Worm (Caenorhabditis elegans) whole organism, midembryonic: ENCODE measurements around the gene srz-96.

Experiments
- cog-1 ChIP-seq: sonication (generic microtip); optimal IDR thresholded peaks from 2 replicates; lab custom pipeline; 2016; ENCODE audit warnings: missing genetic modification characterization, missing compliant biosample characterization
- flt-1 ChIP-seq: fragments of 200-800 bp; sonication (Bioruptor generic); IDR thresholded peaks from 2 replicates; pipeline ENCODE4 v1.3.6; 2022; ENCODE audit warnings: missing genetic modification characterization, missing compliant biosample characterization
- med-1 ChIP-seq: sonication (generic microtip); optimal IDR thresholded peaks from 2 replicates; lab custom pipeline; 2017; ENCODE audit warnings: missing genetic modification characterization, mild to moderate bottlenecking, missing compliant biosample characterization, antibody characterized with exemption, missing genetic modification reagents; ENCODE audit not compliant: insufficient read depth
- ztf-23 ChIP-seq: fragments of 200-800 bp; sonication (Bioruptor generic); IDR thresholded peaks from 2 replicates; pipeline ENCODE4 v1.3.6; 2022; ENCODE audit warnings: missing genetic modification reagents, missing genetic modification characterization, missing compliant biosample characterization
- ztf-29 ChIP-seq: fragments of 200-800 bp; sonication (Bioruptor generic); IDR thresholded peaks from 2 replicates; pipeline ENCODE4 v1.3.6; 2022; ENCODE audit warnings: missing genetic modification reagents, missing genetic modification characterization, missing compliant biosample characterization

DNA sequence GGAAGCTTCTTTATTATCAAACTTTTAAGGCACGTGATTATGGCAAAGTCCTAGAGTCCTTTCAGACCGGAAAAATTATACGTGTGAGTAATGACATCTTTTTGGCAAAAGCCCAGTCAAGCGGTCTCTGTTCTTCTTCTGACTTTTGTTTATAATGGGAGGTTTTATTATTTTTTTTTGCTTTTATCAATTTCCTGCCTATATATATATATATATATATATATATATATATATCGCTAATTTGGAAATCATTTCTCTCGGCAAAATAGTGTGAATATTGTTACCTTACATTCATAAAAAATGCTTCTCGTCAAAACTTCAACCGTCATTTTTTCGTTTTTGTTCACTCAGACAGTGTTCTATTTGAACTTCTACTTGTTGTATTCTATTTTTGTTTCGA lies 18.7 kb downstream of the srz-96 start, which contains the start of gene srbc-62:
- no peak for TF ChIP-seq med-1 (GFP tag; lab: Kevin White, UChicago)
- TF ChIP-seq ztf-23 = no peak
- no peak for TF ChIP-seq flt-1
- TF ChIP-seq ztf-29 (GFP tag; lab: Robert Waterston, UW) = no peak
- no peak for TF ChIP-seq cog-1 (tag; lab: Kevin White, UChicago)
